Worm (Caenorhabditis elegans) whole organism, late embryonic: ENCODE results near the gene col-165.

Experiments
- F13H6.1 ChIP-seq: sonication (generic microtip); optimal IDR thresholded peaks from 2 replicates; lab custom pipeline; 2016; ENCODE audit warnings: missing genetic modification characterization, missing compliant biosample characterization
- K09A11.1 ChIP-seq: sonication (generic microtip); optimal IDR thresholded peaks from 2 replicates; lab custom pipeline; 2017; ENCODE audit warnings: antibody characterized with exemption, mild to moderate bottlenecking, missing genetic modification characterization, missing compliant biosample characterization; ENCODE audit not compliant: insufficient read depth
- Y22D7AL.16 ChIP-seq: sonication (generic microtip); optimal IDR thresholded peaks from 2 replicates; lab custom pipeline; 2016; ENCODE audit warnings: missing genetic modification characterization, missing compliant biosample characterization
- ama-1 ChIP-seq: fragments of 150-350 bp; optimal IDR thresholded peaks from 2 replicates; lab custom pipeline; 2014
- ceh-14 ChIP-seq: sonication (generic microtip); optimal IDR thresholded peaks from 2 replicates; lab custom pipeline; 2016; ENCODE audit warnings: missing genotype, missing genetic modification characterization, missing compliant biosample characterization
- ceh-18 ChIP-seq: sonication (generic microtip); optimal IDR thresholded peaks from 2 replicates; lab custom pipeline; 2016; ENCODE audit warnings: missing genetic modification characterization, missing compliant biosample characterization
- ceh-19 ChIP-seq: fragments of 200-800 bp; sonication (Bioruptor generic); optimal IDR thresholded peaks from 2 replicates; lab custom pipeline; 2018; ENCODE audit warnings: mild to moderate bottlenecking, missing genetic modification characterization, missing compliant biosample characterization
- ceh-2 ChIP-seq: sonication (generic microtip); optimal IDR thresholded peaks from 2 replicates; lab custom pipeline; 2016; ENCODE audit warnings: missing genotype, missing genetic modification characterization, missing compliant biosample characterization
- ceh-24 ChIP-seq: sonication (generic microtip); optimal IDR thresholded peaks from 2 replicates; lab custom pipeline; 2016; ENCODE audit warnings: mild to moderate bottlenecking, missing genetic modification characterization, missing compliant biosample characterization
- ceh-30 ChIP-seq: fragments of 150-350 bp; optimal IDR thresholded peaks from 2 replicates; lab custom pipeline; 2014; ENCODE audit warnings: missing biosample characterization, missing genetic modification characterization
- ceh-31 ChIP-seq: sonication (generic microtip); optimal IDR thresholded peaks from 2 replicates; lab custom pipeline; 2016; ENCODE audit warnings: missing genetic modification characterization, missing compliant biosample characterization
- ceh-34 ChIP-seq: sonication (generic microtip); optimal IDR thresholded peaks from 2 replicates; lab custom pipeline; 2016; ENCODE audit warnings: mild to moderate bottlenecking, missing genetic modification characterization, missing compliant biosample characterization
- ceh-45 ChIP-seq: fragments of 200-800 bp; sonication (Bioruptor generic); IDR thresholded peaks from 2 replicates; pipeline ENCODE4 v1.3.6; 2022; ENCODE audit warnings: missing genetic modification reagents, missing genetic modification characterization, missing compliant biosample characterization
- ceh-48 ChIP-seq: sonication (generic microtip); optimal IDR thresholded peaks from 2 replicates; lab custom pipeline; 2016; ENCODE audit warnings: missing genetic modification characterization, inconsistent platforms, missing compliant biosample characterization
- ceh-6 ChIP-seq: fragments of 200-800 bp; sonication (Bioruptor generic); optimal IDR thresholded peaks from 2 replicates; lab custom pipeline; 2018; ENCODE audit warnings: mild to moderate bottlenecking, missing genetic modification characterization, missing compliant biosample characterization
- ceh-9 ChIP-seq: sonication (generic microtip); optimal IDR thresholded peaks from 2 replicates; lab custom pipeline; 2016; ENCODE audit warnings: mild to moderate bottlenecking, missing genetic modification characterization, inconsistent platforms, missing compliant biosample characterization
- dmd-4 ChIP-seq: sonication (generic microtip); optimal IDR thresholded peaks from 2 replicates; lab custom pipeline; 2016; ENCODE audit warnings: borderline replicate concordance, missing genetic modification characterization, missing compliant biosample characterization
- dve-1 ChIP-seq: sonication (generic microtip); optimal IDR thresholded peaks from 2 replicates; lab custom pipeline; 2017; ENCODE audit warnings: antibody characterized with exemption, mild to moderate bottlenecking, missing genetic modification characterization, missing compliant biosample characterization
- ets-4 ChIP-seq: sonication (generic microtip); optimal IDR thresholded peaks from 2 replicates; lab custom pipeline; 2016; ENCODE audit warnings: missing genetic modification characterization, missing compliant biosample characterization
- fkh-6 ChIP-seq: sonication (generic microtip); optimal IDR thresholded peaks from 2 replicates; lab custom pipeline; 2016; ENCODE audit warnings: missing genetic modification characterization, missing compliant biosample characterization
- hlh-13 ChIP-seq: fragments of 200-800 bp; sonication (Bioruptor generic); optimal IDR thresholded peaks from 2 replicates; lab custom pipeline; 2018; ENCODE audit warnings: mild to moderate bottlenecking, missing genetic modification characterization, missing compliant biosample characterization
- lim-6 ChIP-seq: sonication (generic microtip); optimal IDR thresholded peaks from 2 replicates; lab custom pipeline; 2016; ENCODE audit warnings: missing genetic modification characterization, missing compliant biosample characterization
- nfya-1 ChIP-seq: sonication (generic microtip); optimal IDR thresholded peaks from 2 replicates; lab custom pipeline; 2017; ENCODE audit warnings: missing genetic modification characterization, mild to moderate bottlenecking, missing compliant biosample characterization, antibody characterized with exemption, moderate library complexity
- nhr-11 ChIP-seq: fragments of 150-350 bp; optimal IDR thresholded peaks from 2 replicates; lab custom pipeline; 2014; ENCODE audit warnings: missing biosample characterization, missing genetic modification characterization
- npax-4 ChIP-seq: sonication (generic microtip); optimal IDR thresholded peaks from 2 replicates; lab custom pipeline; 2016; ENCODE audit warnings: missing genetic modification characterization, missing compliant biosample characterization
- pag-3 ChIP-seq: sonication (generic microtip); optimal IDR thresholded peaks from 2 replicates; lab custom pipeline; 2016; ENCODE audit warnings: missing compliant biosample characterization, missing genetic modification characterization, borderline replicate concordance
- pat-9 ChIP-seq: fragments of 200-800 bp; sonication (Bioruptor generic); optimal IDR thresholded peaks from 2 replicates; lab custom pipeline; 2018; ENCODE audit warnings: mild to moderate bottlenecking, missing genetic modification characterization, moderate library complexity, missing compliant biosample characterization
- pax-1 ChIP-seq: fragments of 150-350 bp; optimal IDR thresholded peaks from 2 replicates; lab custom pipeline; 2014; ENCODE audit warnings: missing biosample characterization, missing genetic modification characterization
- pha-2 ChIP-seq: sonication (generic microtip); optimal IDR thresholded peaks from 2 replicates; lab custom pipeline; 2017; ENCODE audit warnings: mild to moderate bottlenecking, missing genetic modification characterization, missing compliant biosample characterization
- pha-4 ChIP-seq: fragments of 150-350 bp; optimal IDR thresholded peaks from 2 replicates; lab custom pipeline; 2018; ENCODE audit warnings: missing biosample characterization, missing genetic modification reagents, missing genetic modification characterization
- ref-2 ChIP-seq: sonication (generic microtip); optimal IDR thresholded peaks from 2 replicates; lab custom pipeline; 2016; ENCODE audit warnings: missing genetic modification characterization, missing compliant biosample characterization
- sdc-2 ChIP-seq: sonication (generic microtip); optimal IDR thresholded peaks from 2 replicates; lab custom pipeline; 2016; ENCODE audit warnings: missing genotype, missing genetic modification characterization, missing compliant biosample characterization
- sox-4 ChIP-seq: sonication (generic microtip); optimal IDR thresholded peaks from 2 replicates; lab custom pipeline; 2017; ENCODE audit warnings: mild to moderate bottlenecking, missing genetic modification characterization, inconsistent platforms, missing compliant biosample characterization
- syd-9 ChIP-seq: sonication (generic microtip); optimal IDR thresholded peaks from 2 replicates; lab custom pipeline; 2016; ENCODE audit warnings: mild to moderate bottlenecking, missing genetic modification characterization, moderate library complexity, missing compliant biosample characterization
- tbx-2 ChIP-seq: sonication (generic microtip); optimal IDR thresholded peaks from 2 replicates; lab custom pipeline; 2016; ENCODE audit warnings: missing genetic modification characterization, missing compliant biosample characterization
- unc-3 ChIP-seq, 2 experiments: fragments of 200-800 bp in 1 of 2; sonication (Bioruptor generic) in 1 of 2; sonication (generic microtip) in 1 of 2; conservative IDR thresholded peaks in 1 of 2; optimal IDR thresholded peaks in 1 of 2; 2 replicates each; pipeline versions ENCODE4 v1.3.6 to Lab custom; 2016 to 2022; ENCODE audit warnings: missing compliant biosample characterization in 2 of 2, missing genetic modification characterization in 2 of 2, missing genetic modification reagents in 1 of 2
- unc-42 ChIP-seq: sonication (generic microtip); optimal IDR thresholded peaks from 2 replicates; lab custom pipeline; 2016; ENCODE audit warnings: missing genotype, missing genetic modification characterization, missing compliant biosample characterization
- unc-86 ChIP-seq: sonication (generic microtip); optimal IDR thresholded peaks from 2 replicates; lab custom pipeline; 2016; ENCODE audit warnings: missing genetic modification characterization, missing compliant biosample characterization
- ztf-16 ChIP-seq: sonication (generic microtip); optimal IDR thresholded peaks from 2 replicates; lab custom pipeline; 2017; ENCODE audit warnings: missing genetic modification characterization, missing compliant biosample characterization

col-165 gene

DNA sequence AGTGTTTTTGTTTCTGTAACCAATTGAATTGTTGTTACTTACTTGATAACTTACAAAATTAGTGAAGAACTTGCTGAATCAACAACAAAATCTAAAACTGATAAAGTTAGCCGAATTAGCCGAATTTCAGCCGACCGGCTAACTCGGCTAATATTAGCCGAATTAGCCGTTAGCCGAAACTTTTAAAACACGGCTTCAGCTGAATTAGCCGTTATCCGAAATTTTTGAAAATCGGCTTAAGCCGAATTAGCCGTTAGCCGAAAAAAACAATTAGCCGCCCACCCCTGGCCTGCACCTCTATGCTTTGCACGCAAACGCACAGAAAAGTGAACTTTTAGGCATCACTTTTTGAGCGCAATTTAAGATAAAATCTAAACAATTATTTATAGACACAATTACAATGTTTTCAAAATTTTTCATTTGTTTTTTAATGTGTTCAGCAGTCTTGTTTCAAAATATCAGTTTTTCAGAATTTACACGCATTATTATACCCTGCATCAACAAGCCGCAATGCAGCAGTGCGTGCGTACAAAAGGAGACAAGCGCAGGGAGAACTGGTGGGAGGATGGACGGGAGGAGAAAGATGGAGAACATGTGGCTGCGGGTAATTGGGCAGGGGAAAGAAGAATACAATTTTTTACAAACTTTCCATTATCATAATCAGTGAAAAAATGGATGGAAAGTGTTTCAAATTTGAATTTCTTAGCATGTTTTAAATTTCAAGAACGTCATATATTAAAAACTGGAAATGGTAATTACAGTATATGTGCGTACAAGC is 41.8 kb downstream of the col-165 start (continued):
- TF ChIP-seq dmd-4 (tag; lab: Kevin White, UChicago): no peak
- TF ChIP-seq ceh-31 (tag; lab: Kevin White, UChicago): peak; percentile 74
- no peak for TF ChIP-seq F13H6.1 (tag; lab: Kevin White, UChicago)
- peak; percentile 83 for TF ChIP-seq K09A11.1
- peak; percentile 41 for TF ChIP-seq ets-4 (tag; lab: Kevin White, UChicago)
- TF ChIP-seq unc-86 (tag; lab: Kevin White, UChicago): peak; percentile 8
- TF ChIP-seq ama-1 (lab: Kevin White, UChicago): no peak
- TF ChIP-seq pat-9 (tag; lab: Kevin White, UChicago): no peak
- peak; percentile 98 for TF ChIP-seq sdc-2 (tag; lab: Kevin White, UChicago)
- no peak for TF ChIP-seq ceh-19 (GFP tag; lab: Kevin White, UChicago)
- no peak for TF ChIP-seq ceh-2 (tag; lab: Kevin White, UChicago)
- TF ChIP-seq nfya-1 (tag; lab: Kevin White, UChicago): peak; percentile 58
- no peak for TF ChIP-seq fkh-6 (tag; lab: Kevin White, UChicago)
- TF ChIP-seq lim-6: no peak
- TF ChIP-seq sox-4 (tag; lab: Kevin White, UChicago): no peak
- TF ChIP-seq pha-4 (tag; lab: Kevin White, UChicago): no peak
- peak; percentile 33 for TF ChIP-seq tbx-2
- TF ChIP-seq unc-3 (GFP tag; conservative IDR thresholded peaks at IDR 0.05; lab: Robert Waterston, UW): no peak
- no peak for TF ChIP-seq unc-3 (tag; optimal IDR thresholded peaks at IDR 0.05; lab: Kevin White, UChicago)
- TF ChIP-seq ceh-45 (GFP tag; lab: Robert Waterston, UW): no peak
- no peak for TF ChIP-seq dve-1 (tag; lab: Kevin White, UChicago)
- no peak for TF ChIP-seq ceh-30 (tag; lab: Kevin White, UChicago)
- no peak for TF ChIP-seq pha-2 (tag; lab: Kevin White, UChicago)
- TF ChIP-seq ceh-24 (tag; lab: Kevin White, UChicago): no peak
- peak; percentile 33 for TF ChIP-seq ref-2 (tag; lab: Kevin White, UChicago)
- TF ChIP-seq pax-1 (tag; lab: Kevin White, UChicago): no peak
- TF ChIP-seq hlh-13 (GFP tag; lab: Kevin White, UChicago): no peak
- no peak for TF ChIP-seq nhr-11 (tag; lab: Kevin White, UChicago)
- peak; percentile 61 for TF ChIP-seq ceh-18
- TF ChIP-seq ceh-6: no peak
- TF ChIP-seq unc-42 (tag; lab: Kevin White, UChicago): peak; percentile 6
- peak; percentile 33 for TF ChIP-seq ceh-34 (tag; lab: Kevin White, UChicago)

DNA sequence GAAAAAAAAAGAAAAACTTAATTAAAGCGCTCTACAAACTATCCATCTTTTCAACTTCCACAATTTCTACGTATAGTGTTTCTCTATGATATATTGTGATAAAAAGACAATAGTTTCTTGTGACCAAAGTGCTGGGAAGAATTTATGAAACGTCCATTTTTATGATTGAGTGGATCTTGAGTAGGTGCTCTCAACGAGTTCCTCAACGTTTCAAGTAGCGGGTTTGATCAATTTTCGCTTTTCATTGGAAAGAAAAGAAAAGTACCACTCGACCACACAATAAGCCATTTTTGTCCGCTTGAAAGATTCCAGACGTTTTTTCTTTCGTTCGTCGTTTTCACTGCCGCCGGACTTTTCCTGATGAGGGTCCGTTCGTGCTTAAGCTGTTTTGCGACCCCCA is 44.0 kb downstream of the col-165 start:
- TF ChIP-seq pha-4 (tag; lab: Kevin White, UChicago): no peak
- no peak for TF ChIP-seq ref-2 (tag; lab: Kevin White, UChicago)
- no peak for TF ChIP-seq Y22D7AL.16
- TF ChIP-seq ceh-14 (tag; lab: Kevin White, UChicago): no peak
- TF ChIP-seq npax-4 (tag; lab: Kevin White, UChicago): no peak
- TF ChIP-seq ztf-16: no peak
- no peak for TF ChIP-seq dmd-4 (tag; lab: Kevin White, UChicago)
- no peak for TF ChIP-seq lim-6

DNA sequence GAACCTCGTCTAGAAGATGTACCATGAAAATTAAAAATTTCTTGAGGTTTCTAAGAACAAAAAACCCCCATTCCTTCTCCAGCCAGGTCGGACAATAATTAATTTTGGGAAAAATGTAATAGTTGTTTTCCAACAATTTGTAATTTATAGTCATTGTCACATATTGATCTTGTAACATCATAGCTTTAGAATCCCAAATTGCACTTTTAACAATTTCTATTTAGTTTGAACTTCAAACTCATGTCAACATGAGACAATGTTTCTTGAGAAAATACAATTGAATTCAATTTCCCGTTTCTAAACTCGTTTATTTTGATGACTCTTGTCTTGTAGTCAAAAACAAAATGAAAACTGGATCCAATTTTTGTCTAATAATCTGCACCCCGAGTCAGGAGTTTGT is 46.9 kb downstream of the col-165 start:
- no peak for TF ChIP-seq ceh-9 (tag; lab: Kevin White, UChicago)
- no peak for TF ChIP-seq ama-1 (lab: Kevin White, UChicago)
- no peak for TF ChIP-seq pha-2 (tag; lab: Kevin White, UChicago)
- no peak for TF ChIP-seq ceh-48 (tag; lab: Kevin White, UChicago)
- no peak for TF ChIP-seq nfya-1 (tag; lab: Kevin White, UChicago)
- TF ChIP-seq hlh-13 (GFP tag; lab: Kevin White, UChicago): no peak
- no peak for TF ChIP-seq pag-3 (tag; lab: Kevin White, UChicago)
- TF ChIP-seq syd-9 (tag; lab: Kevin White, UChicago): no peak
